Fruit fly (Drosophila melanogaster): Measurements from ENCODE around the gene TotB.

Gene TotB

DNA sequence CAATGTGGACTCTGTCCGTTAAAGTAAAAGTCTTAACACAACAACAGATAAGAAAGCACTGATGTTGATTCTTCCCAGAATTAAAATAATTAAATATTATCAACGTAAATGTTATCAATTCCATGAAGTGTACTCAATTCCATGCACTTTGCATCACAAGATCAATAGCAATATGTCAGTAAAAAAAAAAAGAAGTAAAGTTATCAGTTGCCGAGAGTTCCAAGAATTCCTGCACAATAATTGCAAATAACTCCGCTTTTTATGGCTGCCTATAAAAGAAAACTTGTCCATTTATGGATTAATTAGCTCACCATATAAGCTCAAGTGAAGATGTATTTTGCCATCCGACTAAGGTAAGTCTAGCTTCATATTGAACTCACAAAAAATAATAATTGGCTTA lies 3.7 kb downstream of the TotB start, which contains the start of gene TotZ:
Gene TotZ, plus strand, starts transcription at position 301 of the 400 bp plus-strand sequence.
- TF ChIP-seq brk (GFP tag; optimal IDR thresholded peaks at IDR 0.05) (no peak), CG32264 (GFP tag; optimal IDR thresholded peaks at IDR 0.05) (no peak), CrebA (GFP tag; optimal IDR thresholded peaks at IDR 0.05; ENCODE audit: borderline replicate concordance) (no peak), Hr78 (GFP tag; optimal IDR thresholded peaks at IDR 0.05) (no peak), rgr (GFP tag; optimal IDR thresholded peaks at IDR 0.05) (no peak), N (GFP tag; optimal IDR thresholded peaks at IDR 0.05) (no peak), Myc (optimal IDR thresholded peaks at IDR 0.05) (no peak), dmrt93B (GFP tag; optimal IDR thresholded peaks at IDR 0.05) (no peak), Hr83 (GFP tag; optimal IDR thresholded peaks at IDR 0.05; ENCODE audit: poor library complexity, severe bottlenecking) (no peak), Dfd (GFP tag; optimal IDR thresholded peaks at IDR 0.05) (no peak), woc (GFP tag; optimal IDR thresholded peaks at IDR 0.05) (no peak), lola (GFP tag; optimal IDR thresholded peaks at IDR 0.05) (no peak), Hnf4 (GFP tag; optimal IDR thresholded peaks at IDR 0.05) (no peak), HLH106 (tag; optimal IDR thresholded peaks at IDR 0.05) (no peak), Abd-B (GFP tag; optimal IDR thresholded peaks at IDR 0.05) (no peak)

- TF ChIP-seq Vsx2 (GFP tag; optimal IDR thresholded peaks at IDR 0.05; ENCODE audit: partially characterized antibody), result peak; percentile 52
- no peak for TF ChIP-seq usp (GFP tag; optimal IDR thresholded peaks at IDR 0.05)
- TF ChIP-seq psq (GFP tag; optimal IDR thresholded peaks at IDR 0.05), result no peak
- TF ChIP-seq GATAd (GFP tag; optimal IDR thresholded peaks at IDR 0.05), result no peak
Observed at dm6 chr3R:20890505-20890904, 16.8 kb downstream of the TotB start.

dm6 chr3R:20890920-20891319 lies 17.2 kb downstream of the TotB start:
- TF ChIP-seq dsf (GFP tag; optimal IDR thresholded peaks at IDR 0.05; ENCODE audit: borderline replicate concordance), result no peak
- TF ChIP-seq N (GFP tag; optimal IDR thresholded peaks at IDR 0.05), result no peak
- no peak for TF ChIP-seq Myc (optimal IDR thresholded peaks at IDR 0.05)
- TF ChIP-seq psq (GFP tag; optimal IDR thresholded peaks at IDR 0.05), result no peak
- no peak for TF ChIP-seq HLH106 (tag; optimal IDR thresholded peaks at IDR 0.05)

DNA sequence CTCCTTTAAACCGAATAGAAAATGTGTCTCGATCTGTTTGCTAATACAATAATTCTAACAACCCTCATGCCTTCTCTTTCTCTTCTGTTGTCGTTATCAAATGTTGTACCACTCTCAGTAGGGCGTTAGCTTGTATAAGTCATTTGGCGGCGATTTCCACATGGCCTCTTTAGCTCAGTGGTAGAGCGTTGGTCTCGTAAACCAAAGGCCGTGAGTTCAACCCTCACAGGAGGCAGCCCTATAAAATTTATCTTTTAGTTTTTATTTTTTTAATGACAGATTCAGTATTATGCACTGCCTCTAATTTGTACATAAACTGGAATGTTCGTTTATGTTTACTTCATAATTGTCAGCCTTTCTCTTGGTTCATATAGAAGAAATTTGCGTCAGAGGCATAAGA lies 17.8 kb downstream of the TotB start:
- TF ChIP-seq HLH106 (tag; optimal IDR thresholded peaks at IDR 0.05) (no peak), tai (GFP tag; optimal IDR thresholded peaks at IDR 0.05) (peak; percentile 11), dl (GFP tag; optimal IDR thresholded peaks at IDR 0.05; ENCODE audit: insufficient read depth in 1 of 2, partially characterized antibody in 2 of 2) (peak in 1 of 2 experiments; percentile 3), N (GFP tag; optimal IDR thresholded peaks at IDR 0.05) (no peak), Hr78 (GFP tag; optimal IDR thresholded peaks at IDR 0.05) (no peak), CrebA (GFP tag; optimal IDR thresholded peaks at IDR 0.05; ENCODE audit: borderline replicate concordance) (peak; percentile 24)

- TF ChIP-seq foxo (GFP tag; optimal IDR thresholded peaks at IDR 0.05) (no peak), woc (GFP tag; optimal IDR thresholded peaks at IDR 0.05) (no peak), h (GFP tag; optimal IDR thresholded peaks at IDR 0.05) (no peak), brk (GFP tag; optimal IDR thresholded peaks at IDR 0.05) (no peak), lola (GFP tag; optimal IDR thresholded peaks at IDR 0.05) (no peak), ey (GFP tag; optimal IDR thresholded peaks at IDR 0.05) (no peak), dl (GFP tag; optimal IDR thresholded peaks at IDR 0.05; ENCODE audit: insufficient read depth in 1 of 2, partially characterized antibody in 2 of 2) (no peak), CG32264 (GFP tag; optimal IDR thresholded peaks at IDR 0.05) (no peak), pan (optimal IDR thresholded peaks at IDR 0.05) (no peak)
Observed at dm6 chr3R:20897128-20897527, 23.4 kb downstream of the TotB start, which contains the start of gene Ktl. Ktl (minus strand) TSS chr3R:20897320.

DNA sequence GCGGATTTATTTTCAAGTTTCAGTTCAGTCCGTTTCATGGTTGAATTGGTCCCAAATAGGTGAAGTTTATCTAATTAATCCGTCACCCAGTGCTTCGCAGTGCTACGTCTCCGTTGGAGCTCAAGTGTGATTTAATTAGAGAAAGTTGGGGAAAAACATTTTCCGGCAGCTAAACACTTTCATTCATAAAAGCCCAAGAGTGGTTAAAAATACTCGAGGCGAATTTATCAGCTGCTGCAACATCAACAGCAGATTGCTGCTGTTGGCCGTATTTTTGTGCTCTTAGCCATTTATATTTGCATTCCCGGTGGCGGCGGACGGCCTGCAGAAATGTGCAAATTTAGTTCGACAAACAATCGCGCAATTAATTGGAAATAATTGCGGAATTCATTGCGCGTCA lies 27.9 kb downstream of the TotB start, which contains the start of gene Grik:
Gene Grik, plus strand, starts transcription at position 301 of the 400 bp plus-strand sequence.
- TF ChIP-seq h (GFP tag; optimal IDR thresholded peaks at IDR 0.05) (no peak), Hr78 (GFP tag; optimal IDR thresholded peaks at IDR 0.05) (no peak), CG32264 (GFP tag; optimal IDR thresholded peaks at IDR 0.05) (no peak), CrebA (GFP tag; optimal IDR thresholded peaks at IDR 0.05; ENCODE audit: borderline replicate concordance) (no peak), pan (optimal IDR thresholded peaks at IDR 0.05) (no peak), Dif (GFP tag; optimal IDR thresholded peaks at IDR 0.05; ENCODE audit: partially characterized antibody) (no peak), Hnf4 (GFP tag; optimal IDR thresholded peaks at IDR 0.05) (no peak), Myc (optimal IDR thresholded peaks at IDR 0.05) (no peak), jim (GFP tag; optimal IDR thresholded peaks at IDR 0.05) (no peak), Rel (GFP tag; optimal IDR thresholded peaks at IDR 0.05) (no peak), Rel (tag; optimal IDR thresholded peaks at IDR 0.05) (no peak)
